Fruit fly (Drosophila melanogaster): Measurements from ENCODE around the gene CG5828.

Gene CG5828

DNA sequence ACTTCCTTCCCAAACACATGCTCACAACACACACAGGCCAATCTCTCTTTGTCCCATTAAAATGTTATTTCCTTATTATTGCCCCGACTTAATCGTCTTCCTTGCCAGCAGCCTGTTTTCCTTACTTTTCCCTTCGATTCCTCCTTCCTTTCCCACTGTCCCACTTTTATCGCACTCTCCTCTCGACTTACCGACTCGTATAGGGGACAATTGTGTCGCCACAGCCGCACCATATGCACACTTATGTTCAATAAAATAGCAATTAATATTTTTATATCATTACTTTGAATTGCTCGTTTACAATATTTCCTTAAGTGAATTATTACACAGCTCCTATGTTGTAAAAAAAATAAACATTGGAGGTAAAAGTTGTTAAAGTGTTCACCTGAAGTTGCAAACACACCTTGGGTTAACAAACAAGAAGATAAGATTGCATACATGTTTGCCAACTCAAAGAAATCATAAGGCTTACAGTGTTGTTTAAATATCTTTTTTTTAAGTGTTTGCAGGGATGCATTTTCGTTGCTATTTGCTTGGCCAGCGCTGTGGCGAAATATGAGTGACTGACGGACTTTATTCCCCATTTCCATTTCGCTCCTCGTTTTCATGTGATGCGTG lies 6.8 kb upstream of the CG5828 start:
- TF ChIP-seq pan (optimal IDR thresholded peaks at IDR 0.05): no peak
- no peak for TF ChIP-seq CG8478 (optimal IDR thresholded peaks at IDR 0.05)
- no peak for TF ChIP-seq Dll (optimal IDR thresholded peaks at IDR 0.05)
- no peak for TF ChIP-seq EcR (GFP tag; optimal IDR thresholded peaks at IDR 0.05)
- no peak for TF ChIP-seq psq (optimal IDR thresholded peaks at IDR 0.05)
- TF ChIP-seq usp (GFP tag; optimal IDR thresholded peaks at IDR 0.05): no peak

DNA sequence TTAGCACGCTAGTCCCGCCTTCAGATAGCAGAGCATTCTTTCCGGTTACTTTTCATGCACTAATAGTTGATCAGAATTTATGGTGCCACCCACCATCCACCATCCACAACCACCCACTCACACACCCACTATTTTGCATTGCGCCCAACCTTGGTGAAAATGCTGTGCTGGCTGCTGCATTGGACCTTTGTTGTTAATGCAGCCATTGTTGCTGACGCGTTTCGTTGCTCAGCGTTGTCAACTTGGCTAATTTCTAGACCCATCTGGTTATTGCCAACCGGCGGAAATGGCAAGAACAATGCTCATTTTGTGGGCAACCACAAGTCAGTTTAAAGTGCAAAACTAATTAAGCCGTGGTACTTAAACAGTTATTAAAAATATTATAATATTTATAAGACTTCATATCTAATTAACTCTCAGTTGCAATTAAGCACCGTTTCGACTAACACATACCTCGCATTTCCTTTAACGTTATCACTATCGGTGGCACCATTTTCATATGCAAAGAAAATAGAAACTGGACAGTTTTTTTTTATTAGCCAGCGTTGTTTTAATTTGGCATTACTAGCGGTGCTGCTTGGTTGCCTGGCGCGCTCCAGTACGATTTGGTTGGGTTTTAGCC lies 5.0 kb upstream of the CG5828 start:
- TF ChIP-seq psq (optimal IDR thresholded peaks at IDR 0.05) (no peak), Dll (optimal IDR thresholded peaks at IDR 0.05) (no peak), CG8478 (optimal IDR thresholded peaks at IDR 0.05) (no peak), EcR (GFP tag; optimal IDR thresholded peaks at IDR 0.05) (no peak), pan (optimal IDR thresholded peaks at IDR 0.05) (no peak), usp (GFP tag; optimal IDR thresholded peaks at IDR 0.05) (no peak)

DNA sequence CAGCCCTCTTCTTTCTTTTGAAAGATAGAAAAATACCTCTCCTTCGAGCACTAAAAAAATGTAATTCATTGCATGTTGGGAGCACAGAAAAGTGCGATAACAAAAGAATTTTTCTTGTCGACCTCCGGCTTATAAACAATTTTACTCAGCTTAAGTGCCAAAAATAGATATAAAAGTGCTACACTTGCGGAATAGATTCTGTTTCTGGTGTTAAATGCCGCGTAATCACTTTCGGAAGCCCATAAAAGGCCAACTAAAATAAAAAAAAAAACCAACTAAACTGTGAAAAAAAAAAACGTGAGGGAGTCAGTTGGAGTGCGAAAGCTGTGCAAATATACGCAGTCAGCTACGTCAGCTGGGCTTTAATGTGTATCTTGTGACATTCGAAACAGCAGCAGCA lies 4.1 kb upstream of the CG5828 start:
- TF ChIP-seq Dll (optimal IDR thresholded peaks at IDR 0.05) (no peak), pan (optimal IDR thresholded peaks at IDR 0.05) (no peak), usp (GFP tag; optimal IDR thresholded peaks at IDR 0.05) (no peak), psq (optimal IDR thresholded peaks at IDR 0.05) (no peak), CG8478 (optimal IDR thresholded peaks at IDR 0.05) (no peak), EcR (GFP tag; optimal IDR thresholded peaks at IDR 0.05) (no peak)

DNA sequence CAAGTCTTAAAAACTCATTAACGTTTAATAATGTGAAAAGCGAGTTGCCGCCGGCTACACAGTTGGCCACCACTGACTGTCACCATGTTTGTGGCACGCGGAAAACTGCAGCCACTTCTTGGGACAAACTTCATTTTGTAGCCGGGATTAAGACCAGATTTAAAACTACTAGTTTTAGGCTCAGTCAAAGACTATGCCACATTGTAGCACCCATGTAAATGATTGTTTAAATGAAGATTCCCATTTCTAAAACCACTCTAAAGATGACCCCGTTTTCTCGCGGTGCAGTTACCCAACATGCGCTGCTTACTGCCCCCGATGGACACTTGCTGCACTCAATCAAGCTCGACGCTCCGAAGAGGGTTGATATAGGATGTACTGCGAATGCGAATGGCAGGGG lies 3.4 kb upstream of the CG5828 start:
- TF ChIP-seq CG8478 (optimal IDR thresholded peaks at IDR 0.05) (no peak), psq (optimal IDR thresholded peaks at IDR 0.05) (no peak), usp (GFP tag; optimal IDR thresholded peaks at IDR 0.05) (no peak), EcR (GFP tag; optimal IDR thresholded peaks at IDR 0.05) (no peak), Dll (optimal IDR thresholded peaks at IDR 0.05) (no peak), pan (optimal IDR thresholded peaks at IDR 0.05) (no peak)

DNA sequence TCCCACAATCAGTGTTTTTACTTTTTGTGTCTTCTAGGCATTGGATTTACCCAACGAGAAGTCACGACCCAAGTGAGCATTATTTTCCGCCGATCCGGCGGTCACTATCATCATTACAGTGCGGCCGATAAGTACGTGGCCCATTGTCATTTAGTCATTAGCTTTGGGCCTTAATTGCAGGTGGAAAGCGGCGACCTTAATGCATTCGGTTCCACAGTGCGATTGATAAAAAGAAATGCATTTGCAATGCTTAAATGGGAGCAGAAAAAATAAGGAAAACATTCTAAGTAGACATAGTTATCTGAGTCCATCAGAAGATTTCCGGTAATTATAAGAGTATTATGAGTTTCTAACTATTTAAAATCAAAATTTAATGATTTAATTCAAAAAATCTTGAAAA lies 1.6 kb upstream of the CG5828 start:
- TF ChIP-seq EcR (GFP tag; optimal IDR thresholded peaks at IDR 0.05) (no peak), psq (optimal IDR thresholded peaks at IDR 0.05) (no peak), usp (GFP tag; optimal IDR thresholded peaks at IDR 0.05) (no peak), pan (optimal IDR thresholded peaks at IDR 0.05) (no peak), CG8478 (optimal IDR thresholded peaks at IDR 0.05) (no peak), Dll (optimal IDR thresholded peaks at IDR 0.05) (no peak)

DNA sequence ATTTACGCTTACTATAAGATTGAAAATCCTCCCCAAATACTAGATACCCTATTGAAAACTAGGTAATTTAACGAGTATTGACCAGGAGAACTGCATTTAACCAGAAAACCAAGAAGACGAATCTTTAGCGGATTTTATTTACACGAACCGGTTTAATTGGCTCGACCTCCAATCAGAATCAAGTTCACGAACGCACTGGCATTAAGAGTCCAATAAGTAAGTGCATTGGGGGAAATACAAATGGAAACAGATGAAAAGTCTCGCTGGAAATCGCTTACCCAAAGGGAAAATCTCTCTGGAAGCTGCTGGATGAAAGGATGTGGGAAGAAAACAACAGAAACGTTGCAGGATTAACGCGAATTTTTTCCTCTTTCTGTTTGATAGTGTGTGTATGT lies 1.2 kb upstream of the CG5828 start:
- TF ChIP-seq CG8478 (optimal IDR thresholded peaks at IDR 0.05) (no peak), psq (optimal IDR thresholded peaks at IDR 0.05) (no peak), pan (optimal IDR thresholded peaks at IDR 0.05) (no peak), Dll (optimal IDR thresholded peaks at IDR 0.05) (no peak), usp (GFP tag; optimal IDR thresholded peaks at IDR 0.05) (no peak), EcR (GFP tag; optimal IDR thresholded peaks at IDR 0.05) (no peak)

DNA sequence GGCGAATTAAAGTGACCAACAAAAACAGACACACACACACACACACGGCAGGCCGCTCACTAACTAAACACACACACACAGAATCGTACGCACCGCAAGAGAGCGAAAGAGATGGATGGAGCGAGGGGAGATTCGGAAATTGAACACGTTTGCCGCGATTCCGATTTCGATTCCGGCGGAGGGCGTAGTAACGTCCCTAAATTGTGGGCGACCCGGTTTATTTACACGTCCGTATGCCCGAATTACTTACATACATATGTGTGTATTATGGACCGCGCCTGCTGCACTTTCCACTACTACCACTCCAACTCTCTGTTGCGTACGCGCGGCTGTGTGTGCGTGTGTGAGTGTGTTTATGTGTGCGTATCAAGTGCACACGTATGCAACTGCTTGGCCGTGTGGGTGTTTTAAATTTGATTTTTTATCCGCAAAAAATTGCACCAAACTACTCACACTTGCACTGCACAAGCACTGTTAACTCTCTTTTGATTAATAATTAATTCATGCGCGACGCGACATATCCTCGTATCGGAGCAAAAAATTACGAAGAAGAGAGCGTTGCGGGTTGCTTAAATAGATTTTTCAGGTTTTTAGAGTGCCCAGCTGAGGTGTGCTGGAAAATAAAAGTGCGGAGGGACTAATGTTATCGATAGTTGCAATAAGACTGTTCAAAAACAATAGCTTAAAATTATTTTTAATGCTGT lies 632 bp upstream of the CG5828 start, which contains the start of gene Pgant5:
TSS of gene Pgant5 (minus strand) at position 601 of the 704 bp plus-strand sequence.
- TF ChIP-seq CG8478 (optimal IDR thresholded peaks at IDR 0.05) (peak; percentile 92), Dll (optimal IDR thresholded peaks at IDR 0.05) (no peak), EcR (GFP tag; optimal IDR thresholded peaks at IDR 0.05) (no peak)

DNA sequence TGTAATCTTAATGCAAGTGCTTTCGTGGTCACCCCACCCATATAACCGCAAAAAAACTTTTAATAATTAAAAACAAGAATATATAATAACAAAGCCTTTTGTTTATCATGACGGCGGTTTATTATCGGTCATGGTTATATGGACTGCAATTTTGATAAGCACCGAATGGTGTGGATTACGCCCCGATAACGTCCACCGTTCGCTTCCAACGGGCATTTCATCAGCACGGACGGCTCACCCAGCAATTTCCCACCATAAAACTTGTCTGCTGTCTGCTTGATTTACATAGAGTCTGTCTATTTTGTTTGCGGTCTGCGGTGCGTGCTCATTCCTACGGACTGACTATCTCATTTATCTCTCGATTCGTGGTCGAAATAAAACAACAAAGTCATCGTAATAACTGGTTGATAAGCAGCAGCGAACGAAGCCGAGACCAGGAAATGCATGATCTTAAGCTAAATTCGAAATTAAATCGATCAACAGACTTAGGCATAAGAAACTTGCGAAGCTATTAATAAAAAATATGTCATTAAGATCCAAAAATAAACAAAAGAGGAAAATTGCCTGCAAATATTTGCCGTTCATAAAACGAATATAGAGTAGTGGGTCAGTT lies 1.7 kb downstream of the CG5828 start:
- TF ChIP-seq pan (optimal IDR thresholded peaks at IDR 0.05): no peak
- TF ChIP-seq Dll (optimal IDR thresholded peaks at IDR 0.05): no peak
- no peak for TF ChIP-seq usp (GFP tag; optimal IDR thresholded peaks at IDR 0.05)
- no peak for TF ChIP-seq EcR (GFP tag; optimal IDR thresholded peaks at IDR 0.05)
- TF ChIP-seq psq (optimal IDR thresholded peaks at IDR 0.05): no peak
- TF ChIP-seq CG8478 (optimal IDR thresholded peaks at IDR 0.05): no peak

DNA sequence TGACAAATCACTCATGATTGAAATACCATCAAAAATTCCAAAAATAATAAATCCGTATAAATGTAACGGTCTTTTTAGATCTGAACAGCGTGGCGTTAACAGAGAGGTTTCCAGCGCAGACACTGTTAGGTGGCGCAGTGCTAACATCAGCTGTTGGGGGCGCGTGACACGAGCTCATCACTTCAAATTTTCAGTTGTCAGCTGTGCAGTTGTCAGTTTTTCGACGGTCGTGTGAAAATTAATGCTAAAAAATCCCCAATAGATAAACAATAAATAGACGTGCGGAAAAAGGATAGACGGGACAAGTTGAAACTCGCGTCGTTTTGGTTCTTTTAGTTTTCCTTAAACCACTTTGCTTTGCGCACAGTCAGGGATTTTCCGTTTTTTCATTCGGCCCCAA lies 2.4 kb downstream of the CG5828 start, which contains the start of gene CG4230:
TSS of gene CG4230 (plus strand) at position 6 of the 400 bp plus-strand sequence.
- TF ChIP-seq pan (optimal IDR thresholded peaks at IDR 0.05) (no peak), Dll (optimal IDR thresholded peaks at IDR 0.05) (no peak)

DNA sequence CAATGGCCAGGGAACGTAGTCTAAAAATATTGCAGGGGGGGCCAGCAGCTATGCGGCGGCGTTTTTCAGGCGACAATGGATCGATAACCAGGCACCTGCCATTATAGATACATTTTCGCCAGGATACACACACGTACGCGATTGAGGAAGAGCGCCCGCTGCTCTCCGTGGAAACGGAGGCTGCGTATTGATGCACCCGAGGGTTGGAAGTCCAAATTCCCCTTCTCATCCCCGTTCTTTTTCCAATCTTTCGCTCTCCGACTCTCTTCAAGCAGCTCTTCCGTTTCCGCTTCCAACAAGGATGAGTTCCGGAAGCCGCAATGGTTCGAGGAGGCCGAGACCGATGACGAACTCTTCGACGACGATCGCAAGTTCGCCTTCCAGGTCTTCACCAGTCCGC lies 3.0 kb downstream of the CG5828 start:
- TF ChIP-seq usp (GFP tag; optimal IDR thresholded peaks at IDR 0.05) (no peak), pan (optimal IDR thresholded peaks at IDR 0.05) (no peak)

DNA sequence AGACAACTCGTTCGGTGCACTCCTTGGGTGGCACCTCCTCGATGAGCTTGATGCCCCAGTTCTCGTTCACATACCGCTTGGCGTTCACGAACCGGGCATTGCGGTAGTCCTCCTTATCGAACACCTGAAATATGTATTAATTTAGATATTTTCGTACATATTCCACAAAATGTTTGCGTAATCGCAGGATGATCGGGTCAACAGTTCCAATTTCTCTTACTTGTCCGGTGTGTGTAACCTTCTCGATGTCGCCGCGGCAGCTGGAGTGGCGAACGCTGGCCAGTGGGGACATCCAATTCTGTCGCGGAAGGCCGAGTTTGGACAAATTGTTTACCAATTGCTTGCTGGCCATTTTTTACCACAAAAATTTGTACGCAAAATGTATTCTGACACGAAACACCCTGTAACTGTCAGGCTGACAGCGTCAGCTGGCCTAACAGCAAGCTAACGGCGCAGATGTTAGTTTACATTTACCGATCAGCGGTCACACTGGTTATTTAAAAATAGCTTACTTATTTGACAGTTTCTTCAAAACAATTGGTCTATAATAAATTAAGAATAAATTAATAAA lies 6.1 kb downstream of the CG5828 start, which contains the start of gene ND-13A:
TSS of gene ND-13A (minus strand) at position 499 of the 571 bp plus-strand sequence.
- no peak for TF ChIP-seq pan (optimal IDR thresholded peaks at IDR 0.05)
- TF ChIP-seq EcR (GFP tag; optimal IDR thresholded peaks at IDR 0.05): no peak
- no peak for TF ChIP-seq Dll (optimal IDR thresholded peaks at IDR 0.05)
- no peak for TF ChIP-seq psq (optimal IDR thresholded peaks at IDR 0.05)
- TF ChIP-seq usp (GFP tag; optimal IDR thresholded peaks at IDR 0.05): no peak
- no peak for TF ChIP-seq CG8478 (optimal IDR thresholded peaks at IDR 0.05)

DNA sequence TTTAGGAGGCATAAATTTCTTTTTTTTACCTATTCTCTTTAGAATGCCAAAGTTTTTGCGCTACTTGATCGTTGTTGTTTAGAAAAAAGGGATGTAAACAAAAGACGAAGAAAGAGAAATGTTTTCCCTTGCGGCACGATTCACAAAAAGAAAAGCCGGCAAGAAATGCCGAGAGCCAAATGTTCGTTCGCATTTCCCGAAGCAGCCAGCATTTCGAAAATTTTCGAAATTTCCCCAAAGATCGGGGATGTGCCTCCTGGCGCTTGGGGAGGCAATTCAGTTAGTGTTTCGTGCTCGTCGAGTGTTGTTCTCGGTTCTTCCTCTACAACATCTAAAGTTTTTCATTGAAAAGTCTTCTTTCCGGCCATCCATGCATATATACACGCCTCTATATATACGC lies 6.8 kb downstream of the CG5828 start, which contains the start of gene Msp300:
TSS of gene Msp300 (plus strand) at position 301 of the 400 bp plus-strand sequence.
- TF ChIP-seq Dll (optimal IDR thresholded peaks at IDR 0.05) (no peak), EcR (GFP tag; optimal IDR thresholded peaks at IDR 0.05) (no peak), usp (GFP tag; optimal IDR thresholded peaks at IDR 0.05) (no peak), pan (optimal IDR thresholded peaks at IDR 0.05) (no peak), psq (optimal IDR thresholded peaks at IDR 0.05) (no peak), CG8478 (optimal IDR thresholded peaks at IDR 0.05) (no peak)
